Fruit fly (Drosophila melanogaster) whole organism, embryonic: Measurements from ENCODE around the gene CG31344.

Experiments
- C15 ChIP-seq: fragments of 200-800 bp; sonication (Bioruptor generic); IDR thresholded peaks from 3 replicates; pipeline ENCODE4 v1.3.6; 2022; ENCODE audit warnings: missing biosample characterization, missing genetic modification characterization
- CG10267 ChIP-seq: fragments of 200-800 bp; sonication (Bioruptor generic); optimal IDR thresholded peaks from 2 replicates; lab custom pipeline; 2018; ENCODE audit warnings: missing biosample characterization, mild to moderate bottlenecking, missing genetic modification characterization, moderate library complexity
- CG10431 ChIP-seq: fragments of 200-800 bp; sonication (Bioruptor generic); optimal IDR thresholded peaks from 3 replicates; lab custom pipeline; 2018; ENCODE audit warnings: missing biosample characterization, mild to moderate bottlenecking, missing genetic modification characterization
- CG11560 ChIP-seq: fragments of 200-800 bp; sonication (Bioruptor generic); IDR thresholded peaks from 3 replicates; pipeline ENCODE4 v1.3.6; 2022; ENCODE audit warnings: missing biosample characterization, missing genetic modification characterization
- CG11695 ChIP-seq: fragments of 200-800 bp; sonication (Bioruptor generic); IDR thresholded peaks from 3 replicates; pipeline ENCODE4 v1.3.6; 2022; ENCODE audit warnings: missing biosample characterization, missing genetic modification characterization
- CG13287 ChIP-seq: fragments of 200-800 bp; sonication (Bioruptor generic); IDR thresholded peaks from 2 replicates; pipeline ENCODE4 v1.3.6; 2022; ENCODE audit warnings: missing biosample characterization, missing genetic modification characterization; ENCODE audit not compliant: partially characterized antibody
- CG13424 ChIP-seq: fragments of 200-800 bp; sonication (Bioruptor generic); optimal IDR thresholded peaks from 2 replicates; lab custom pipeline; 2019; ENCODE audit warnings: missing biosample characterization, mild to moderate bottlenecking, missing genetic modification characterization, moderate library complexity
- CG13775 ChIP-seq: fragments of 200-800 bp; sonication (Bioruptor generic); optimal IDR thresholded peaks from 3 replicates; lab custom pipeline; 2017; ENCODE audit warnings: missing biosample characterization, mild to moderate bottlenecking, missing genetic modification characterization
- CG13894 ChIP-seq: fragments of 200-800 bp; sonication (Bioruptor generic); optimal IDR thresholded peaks from 3 replicates; lab custom pipeline; 2018; ENCODE audit warnings: missing biosample characterization, mild to moderate bottlenecking, missing genetic modification characterization, moderate library complexity
- CG15479 ChIP-seq: fragments of 200-800 bp; sonication (Bioruptor generic); optimal IDR thresholded peaks from 3 replicates; lab custom pipeline; 2019; ENCODE audit warnings: missing biosample characterization, mild to moderate bottlenecking, missing genetic modification characterization, moderate library complexity
- CG1647 ChIP-seq: fragments of 200-800 bp; sonication (Bioruptor generic); optimal IDR thresholded peaks from 3 replicates; lab custom pipeline; 2016; ENCODE audit warnings: missing biosample characterization, missing genetic modification characterization
- CG16863 ChIP-seq: fragments of 200-800 bp; sonication (Bioruptor generic); optimal IDR thresholded peaks from 3 replicates; lab custom pipeline; 2016; ENCODE audit warnings: missing biosample characterization, missing genetic modification characterization
- CG17361 ChIP-seq: fragments of 200-800 bp; sonication (Bioruptor generic); IDR thresholded peaks from 3 replicates; pipeline ENCODE4 v1.3.6; 2022; ENCODE audit warnings: missing biosample characterization, missing genetic modification characterization
- CG17802 ChIP-seq: fragments of 200-800 bp; sonication (Bioruptor generic); optimal IDR thresholded peaks from 2 replicates; lab custom pipeline; 2018; ENCODE audit warnings: missing biosample characterization, mild to moderate bottlenecking, missing genetic modification characterization, moderate library complexity
- CG18011 ChIP-seq: fragments of 200-800 bp; sonication (Bioruptor generic); optimal IDR thresholded peaks from 2 replicates; lab custom pipeline; 2017; ENCODE audit warnings: missing biosample characterization, missing genetic modification characterization, mild to moderate bottlenecking, moderate library complexity, missing genotype
- CG2199 ChIP-seq: fragments of 200-800 bp; sonication (Bioruptor generic); IDR thresholded peaks from 3 replicates; pipeline ENCODE4 v1.3.6; 2022; ENCODE audit warnings: missing biosample characterization, missing genetic modification characterization
- CG31388 ChIP-seq: fragments of 200-800 bp; sonication (Bioruptor generic); optimal IDR thresholded peaks from 2 replicates; lab custom pipeline; 2016; ENCODE audit warnings: missing biosample characterization, missing genetic modification characterization
- CG3163 ChIP-seq: fragments of 200-800 bp; sonication (Bioruptor generic); optimal IDR thresholded peaks from 3 replicates; lab custom pipeline; 2016; ENCODE audit warnings: missing biosample characterization, missing genetic modification characterization
- CG4617 ChIP-seq: fragments of 200-800 bp; sonication (Bioruptor generic); optimal IDR thresholded peaks from 3 replicates; lab custom pipeline; 2016; ENCODE audit warnings: missing biosample characterization, missing genetic modification characterization, borderline replicate concordance
- CG6175 ChIP-seq: fragments of 200-800 bp; sonication (Bioruptor generic); IDR thresholded peaks from 3 replicates; pipeline ENCODE4 v1.3.6; 2022; ENCODE audit warnings: missing biosample characterization, missing genetic modification characterization
- CG6254 ChIP-seq: fragments of 200-800 bp; sonication (Bioruptor generic); optimal IDR thresholded peaks from 3 replicates; lab custom pipeline; 2017; ENCODE audit warnings: mild to moderate bottlenecking, missing biosample characterization, missing genetic modification reagents, missing genetic modification characterization
- CG9727 ChIP-seq: fragments of 200-800 bp; sonication (Bioruptor generic); optimal IDR thresholded peaks from 3 replicates; lab custom pipeline; 2017; ENCODE audit warnings: missing biosample characterization, mild to moderate bottlenecking, missing genetic modification characterization
- Chrac-16 ChIP-seq: fragments of 200-800 bp; sonication (Bioruptor generic); optimal IDR thresholded peaks from 3 replicates; lab custom pipeline; 2016; ENCODE audit warnings: missing biosample characterization, missing genetic modification characterization
- Eip74EF ChIP-seq, 2 experiments: fragments of 200-800 bp in 1 of 2; fragments of >200 bp in 1 of 2; sonication (Bioruptor generic) in 1 of 2; optimal IDR thresholded peaks; 2 replicates each; lab custom pipeline; 2017 to 2019; ENCODE audit warnings: missing biosample characterization in 2 of 2, missing genetic modification characterization in 2 of 2, mild to moderate bottlenecking in 1 of 2, moderate library complexity in 1 of 2
- Sox102F ChIP-seq: fragments of 200-800 bp; sonication (Bioruptor generic); optimal IDR thresholded peaks from 2 replicates; lab custom pipeline; 2018; ENCODE audit warnings: missing biosample characterization, mild to moderate bottlenecking, missing genetic modification characterization, moderate library complexity
- Sry-β ChIP-seq: fragments of 200-800 bp; sonication (Bioruptor generic); optimal IDR thresholded peaks from 2 replicates; lab custom pipeline; 2018; ENCODE audit warnings: missing biosample characterization, mild to moderate bottlenecking, missing genetic modification characterization, moderate library complexity
- aop ChIP-seq: fragments of 200-800 bp; sonication (Bioruptor generic); IDR thresholded peaks from 2 replicates; pipeline ENCODE4 v1.3.6; 2022; ENCODE audit warnings: missing biosample characterization, missing genetic modification characterization
- bcd ChIP-seq: fragments of 200-800 bp; sonication (Bioruptor generic); optimal IDR thresholded peaks from 2 replicates; lab custom pipeline; 2017; ENCODE audit warnings: missing biosample characterization, mild to moderate bottlenecking, missing genetic modification characterization
- danr ChIP-seq: fragments of 200-800 bp; sonication (Bioruptor generic); IDR thresholded peaks from 2 replicates; pipeline ENCODE4 v1.3.6; 2022; ENCODE audit warnings: missing biosample characterization, missing genetic modification characterization
- eve ChIP-seq, 2 experiments: fragments of >200 bp; optimal IDR thresholded peaks; 2 replicates each; lab custom pipeline; 2017; ENCODE audit warnings: missing biosample characterization in 2 of 2, missing genetic modification characterization in 2 of 2
- exex ChIP-seq: fragments of 200-800 bp; sonication (Bioruptor generic); optimal IDR thresholded peaks from 4 replicates; lab custom pipeline; 2018; ENCODE audit warnings: missing biosample characterization, mild to moderate bottlenecking, missing genetic modification characterization, moderate library complexity
- gfzf ChIP-seq: fragments of 200-800 bp; sonication (Bioruptor generic); optimal IDR thresholded peaks from 2 replicates; lab custom pipeline; 2016; ENCODE audit warnings: missing biosample characterization, mild to moderate bottlenecking, missing genetic modification characterization, moderate library complexity
- ind ChIP-seq: fragments of 200-800 bp; sonication (Bioruptor generic); optimal IDR thresholded peaks from 3 replicates; lab custom pipeline; 2016; ENCODE audit warnings: missing biosample characterization, missing genetic modification characterization
- inv ChIP-seq: fragments of 200-800 bp; sonication (Bioruptor generic); IDR thresholded peaks from 2 replicates; pipeline ENCODE4 v1.3.6; 2022; ENCODE audit warnings: missing biosample characterization, missing genetic modification characterization; ENCODE audit not compliant: partially characterized antibody
- jigr1 ChIP-seq: fragments of 200-800 bp; sonication (Bioruptor generic); IDR thresholded peaks from 3 replicates; pipeline ENCODE4 v1.3.6; 2022; ENCODE audit warnings: missing biosample characterization, missing genetic modification characterization
- maf-S ChIP-seq: fragments of 200-800 bp; sonication (Bioruptor generic); optimal IDR thresholded peaks from 2 replicates; lab custom pipeline; 2016; ENCODE audit warnings: missing biosample characterization, missing genetic modification characterization
- mirr ChIP-seq: fragments of 200-800 bp; sonication (Bioruptor generic); optimal IDR thresholded peaks from 3 replicates; lab custom pipeline; 2018; ENCODE audit warnings: missing biosample characterization, mild to moderate bottlenecking, missing genetic modification characterization
- pan ChIP-seq, 4 experiments: fragments of >200 bp in 3 of 4; fragments of 200-800 bp in 1 of 4; sonication (Bioruptor generic) in 1 of 4; optimal IDR thresholded peaks in 3 of 4; IDR thresholded peaks in 1 of 4; 2 replicates each; pipeline versions ENCODE4 v1.3.6 to Lab custom; 2017 to 2022; ENCODE audit warnings: missing biosample characterization in 2 of 4, missing genetic modification characterization in 2 of 4, mixed read lengths in 1 of 4
- pb ChIP-seq: fragments of 200-800 bp; sonication (Bioruptor generic); optimal IDR thresholded peaks from 3 replicates; lab custom pipeline; 2016; ENCODE audit warnings: missing biosample characterization, missing genetic modification characterization
- pnt ChIP-seq: fragments of 200-800 bp; sonication (Bioruptor generic); optimal IDR thresholded peaks from 3 replicates; lab custom pipeline; 2016; ENCODE audit warnings: missing biosample characterization, missing genetic modification characterization
- run ChIP-seq: fragments of 200-800 bp; sonication (Bioruptor generic); optimal IDR thresholded peaks from 3 replicates; lab custom pipeline; 2018; ENCODE audit warnings: missing biosample characterization, mild to moderate bottlenecking, missing genetic modification characterization
- shn ChIP-seq: fragments of 200-800 bp; sonication (Bioruptor generic); optimal IDR thresholded peaks from 3 replicates; lab custom pipeline; 2016; ENCODE audit warnings: missing biosample characterization, missing genetic modification characterization
- slp2 ChIP-seq: fragments of 200-800 bp; sonication (Bioruptor generic); optimal IDR thresholded peaks from 2 replicates; lab custom pipeline; 2016; ENCODE audit warnings: missing biosample characterization, missing genetic modification characterization
- tna ChIP-seq: fragments of 200-800 bp; sonication (Bioruptor generic); IDR thresholded peaks from 2 replicates; pipeline ENCODE4 v1.3.6; 2022; ENCODE audit warnings: missing biosample characterization, missing genetic modification characterization; ENCODE audit not compliant: partially characterized antibody
- unc-4 ChIP-seq: fragments of 200-800 bp; sonication (Bioruptor generic); IDR thresholded peaks from 2 replicates; pipeline ENCODE4 v1.3.6; 2022; ENCODE audit warnings: missing biosample characterization, missing genetic modification characterization; ENCODE audit not compliant: partially characterized antibody
- usp ChIP-seq: fragments of >200 bp; optimal IDR thresholded peaks from 2 replicates; lab custom pipeline; 2017; ENCODE audit warnings: missing biosample characterization, missing genetic modification characterization
- vfl ChIP-seq: fragments of 200-800 bp; sonication (Bioruptor generic); optimal IDR thresholded peaks from 2 replicates; lab custom pipeline; 2016; ENCODE audit warnings: missing biosample characterization, missing genetic modification characterization

Gene CG31344

DNA sequence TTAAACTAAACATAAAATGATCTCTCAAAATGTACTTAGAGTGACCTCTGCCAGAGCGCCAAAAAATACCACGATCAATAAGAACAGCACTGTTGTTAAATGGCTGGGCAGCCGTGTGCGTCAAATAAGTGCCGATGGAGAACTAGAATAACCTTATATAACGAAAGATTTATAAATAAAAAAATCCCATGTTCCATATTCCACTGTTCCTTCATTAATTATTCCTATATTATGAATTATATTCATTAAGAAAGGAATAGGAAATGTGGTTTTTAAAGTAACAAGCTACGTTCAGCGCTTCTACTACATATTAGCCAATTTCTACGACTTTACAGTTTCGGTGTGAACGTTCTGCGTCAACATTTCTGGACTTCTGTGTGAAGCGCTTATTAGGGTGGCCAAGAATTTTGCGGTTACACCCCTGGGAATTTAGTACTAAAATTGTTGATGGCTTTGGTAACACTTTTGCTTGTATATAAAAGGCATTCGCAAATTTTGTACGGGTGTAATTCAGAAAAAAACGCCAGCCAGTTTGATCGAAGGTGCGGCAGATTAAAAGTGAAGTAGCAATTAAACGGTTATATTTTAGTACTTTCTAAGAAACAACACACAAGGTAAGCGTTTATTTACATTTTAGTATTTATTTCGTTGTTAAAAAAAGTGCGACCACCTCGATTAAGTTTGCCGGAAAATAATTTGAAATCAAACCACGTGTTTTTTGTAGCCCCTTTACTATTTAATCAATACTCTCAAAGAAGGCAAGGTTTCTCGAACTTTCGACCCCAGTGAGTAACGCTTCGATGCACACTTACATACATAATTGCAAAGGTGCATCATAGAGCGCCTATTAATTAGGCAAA, 17.3 kb upstream of the CG31344 start, which contains the start of the genes tefu and Hsc70-4 (continued):
- TF ChIP-seq slp2 (GFP tag; lab: Kevin White, UChicago) (peak; percentile 62), bcd (GFP tag; lab: Kevin White, UChicago) (peak; percentile 85), mirr (GFP tag; lab: Kevin White, UChicago) (no peak), CG4617 (GFP tag; lab: Kevin White, UChicago) (peak; percentile 38), CG16863 (GFP tag; lab: Kevin White, UChicago) (peak; percentile 29), run (tag; lab: Kevin White, UChicago) (peak; percentile 79), vfl (GFP tag; lab: Kevin White, UChicago) (peak; percentile 71), inv (GFP tag; lab: Robert Waterston, UW) (no peak), CG3163 (GFP tag; lab: Kevin White, UChicago) (peak; percentile 53), usp (no peak), ind (GFP tag; lab: Kevin White, UChicago) (peak; percentile 86), Chrac-16 (peak; percentile 81), CG10431 (GFP tag; lab: Kevin White, UChicago) (no peak), maf-S (GFP tag; lab: Kevin White, UChicago) (peak; percentile 76), unc-4 (GFP tag; lab: Robert Waterston, UW) (peak; percentile 26; the same call in 1 of the 2 replicates), pb (no peak), pan (optimal IDR thresholded peaks at IDR 0.05; lab: Kevin White, UChicago) (no peak), pan (GFP tag; optimal IDR thresholded peaks at IDR 0.05 in 1 of 2, IDR thresholded peaks at IDR 0.05 in 1 of 2) (peak in 1 of 2 experiments; percentile 76), CG31388 (GFP tag; lab: Kevin White, UChicago) (no peak), CG13775 (GFP tag; lab: Kevin White, UChicago) (peak; percentile 81), CG6175 (peak; percentile 66; the same call in 2 of the 3 replicates), exex (tag; lab: Kevin White, UChicago) (peak; percentile 30), Sry-β (GFP tag; lab: Kevin White, UChicago) (peak; percentile 62), C15 (GFP tag; lab: Robert Waterston, UW) (peak; percentile 55; the same call in 1 of the 3 replicates), danr (peak; percentile 70; the same call in 1 of the 2 replicates), CG17802 (tag; lab: Kevin White, UChicago) (peak; percentile 97), eve (GFP tag; optimal IDR thresholded peaks at IDR 0.05; lab: Kevin White, UChicago) (no peak), CG9727 (GFP tag; lab: Kevin White, UChicago) (peak; percentile 74), CG13424 (tag; lab: Kevin White, UChicago) (peak; percentile 73), CG6254 (peak; percentile 1), CG13894 (tag; lab: Kevin White, UChicago) (peak; percentile 76), CG2199 (peak; percentile 64; the same call in 2 of the 3 replicates), CG11560 (tag; lab: Robert Waterston, UW) (peak; percentile 27; the same call in 1 of the 3 replicates), tna (GFP tag; lab: Robert Waterston, UW) (peak; percentile 31; the same call in 1 of the 2 replicates), CG15479 (GFP tag; lab: Kevin White, UChicago) (no peak), Sox102F (GFP tag; lab: Kevin White, UChicago) (no peak), shn (peak; percentile 77), CG1647 (GFP tag; lab: Kevin White, UChicago) (peak; percentile 83), gfzf (GFP tag; lab: Kevin White, UChicago) (peak; percentile 96), jigr1 (GFP tag; lab: Robert Waterston, UW) (peak; percentile 69; the same call in 2 of the 3 replicates), aop (no peak), CG11695 (GFP tag; lab: Robert Waterston, UW) (no peak), CG10267 (tag; lab: Kevin White, UChicago) (peak; percentile 73), Eip74EF (GFP tag; optimal IDR thresholded peaks at IDR 0.05; lab: Kevin White, UChicago) (peak in 1 of 2 experiments; percentile 82), CG17361 (GFP tag; lab: Robert Waterston, UW) (peak; percentile 91), CG13287 (GFP tag; lab: Robert Waterston, UW) (peak; percentile 31), CG18011 (GFP tag; lab: Kevin White, UChicago) (no peak), pnt (GFP tag; lab: Kevin White, UChicago) (peak; percentile 85)
